Worm (Caenorhabditis elegans) whole organism, L3 larva: Measurements from ENCODE around the gene srlf-29.

Experiments
- fkh-10 ChIP-seq: sonication (generic microtip); optimal IDR thresholded peaks from 2 replicates; lab custom pipeline; 2017; ENCODE audit warnings: missing biosample characterization, missing genetic modification reagents, missing genetic modification characterization
- nhr-76 ChIP-seq: fragments of 150-350 bp; sonication (generic microtip); optimal IDR thresholded peaks from 5 replicates; lab custom pipeline; 2014; ENCODE audit warnings: missing biosample characterization, missing genetic modification characterization
- ztf-4 ChIP-seq: fragments of 150-350 bp; optimal IDR thresholded peaks from 2 replicates; lab custom pipeline; 2014; ENCODE audit warnings: missing biosample characterization, missing genetic modification characterization

- TF ChIP-seq ztf-4 (tag; lab: Kevin White, UChicago) (no peak), nhr-76 (tag; lab: Kevin White, UChicago) (no peak), fkh-10 (GFP tag; lab: Kevin White, UChicago) (no peak)
Measured at ce11 chrII:1679081-1679480, 13.0 kb downstream of the srlf-29 start, which contains the start of gene irld-36.
